Worm (Caenorhabditis elegans): ENCODE measurements around the gene fbxa-176.
A peak's percentile ranks its signal among the peaks of the same experiment; 100 is the strongest.

fbxa-176 gene

ce11 chrV:17548635-17549034 is 840 bp upstream of the fbxa-176 start:
- TF ChIP-seq Y5F2A.4 (GFP tag; optimal IDR thresholded peaks at IDR 0.05) (no peak), pha-4 (GFP tag; IDR thresholded peaks at IDR 0.05) (peak; percentile 38; the same call in 1 of the 2 replicates), pha-4 (tag; optimal IDR thresholded peaks at IDR 0.05) (no peak), attf-4 (tag; optimal IDR thresholded peaks at IDR 0.05) (no peak), cey-2 (tag; optimal IDR thresholded peaks at IDR 0.05; ENCODE audit: borderline replicate concordance, insufficient read depth) (no peak), set-16 (GFP tag; IDR thresholded peaks at IDR 0.05) (peak; percentile 98)

- TF ChIP-seq attf-4 (tag; optimal IDR thresholded peaks at IDR 0.05), result no peak
- peak in 1 of 2 experiments; percentile 91 for TF ChIP-seq unc-62 (GFP tag; optimal IDR thresholded peaks at IDR 0.05 in 1 of 2)
- no peak for TF ChIP-seq unc-62 (tag; optimal IDR thresholded peaks at IDR 0.05)
Measured at ce11 chrV:17551396-17551795, 1.9 kb downstream of the fbxa-176 start.

ce11 chrV:17552759-17553158 is 3.3 kb downstream of the fbxa-176 start, which contains the start of gene C38D9.8:
C38D9.8 (minus strand) TSS chrV:17552859.
- TF ChIP-seq unc-130 (GFP tag; optimal IDR thresholded peaks at IDR 0.05), result no peak
- no peak for TF ChIP-seq daf-12 (tag; optimal IDR thresholded peaks at IDR 0.05)
- no peak for TF ChIP-seq T20F7.1 (GFP tag; optimal IDR thresholded peaks at IDR 0.05)
- no peak for TF ChIP-seq nhr-11 (tag; optimal IDR thresholded peaks at IDR 0.05)
- no peak for TF ChIP-seq Y105C5A.15 (GFP tag; IDR thresholded peaks at IDR 0.05)
- no peak for TF ChIP-seq zfp-2 (tag; optimal IDR thresholded peaks at IDR 0.05)
- no peak for TF ChIP-seq hlh-30 (tag; optimal IDR thresholded peaks at IDR 0.05; ENCODE audit: insufficient read depth)
- TF ChIP-seq snpc-1.2 (GFP tag; IDR thresholded peaks at IDR 0.05), result no peak
- TF ChIP-seq aly-2 (tag; optimal IDR thresholded peaks at IDR 0.05), result no peak
- TF ChIP-seq dmd-8 (GFP tag; IDR thresholded peaks at IDR 0.05), result no peak
- no peak for TF ChIP-seq egl-43 (GFP tag; IDR thresholded peaks at IDR 0.05)
- TF ChIP-seq zip-11 (GFP tag; IDR thresholded peaks at IDR 0.05), result no peak
- TF ChIP-seq mxl-3 (GFP tag; optimal IDR thresholded peaks at IDR 0.05), result no peak
- no peak for TF ChIP-seq vab-7 (GFP tag; IDR thresholded peaks at IDR 0.05)
- no peak for TF ChIP-seq T26A8.4 (GFP tag; IDR thresholded peaks at IDR 0.05)
- no peak for TF ChIP-seq hlh-11 (tag; optimal IDR thresholded peaks at IDR 0.05)
- TF ChIP-seq dmd-9 (GFP tag; IDR thresholded peaks at IDR 0.05), result no peak

- TF ChIP-seq T26A8.4 (GFP tag; IDR thresholded peaks at IDR 0.05) (no peak), ZK546.5 (tag; optimal IDR thresholded peaks at IDR 0.05) (no peak), nhr-10 (tag; optimal IDR thresholded peaks at IDR 0.05) (no peak), D1046.2 (GFP tag; IDR thresholded peaks at IDR 0.05) (no peak), nhr-25 (tag; optimal IDR thresholded peaks at IDR 0.05; ENCODE audit: borderline replicate concordance, insufficient read depth) (no peak), sdz-12 (GFP tag; optimal IDR thresholded peaks at IDR 0.05) (no peak), nhr-102 (tag; optimal IDR thresholded peaks at IDR 0.05) (no peak), hlh-30 (tag; optimal IDR thresholded peaks at IDR 0.05; ENCODE audit: insufficient read depth) (no peak), nhr-41 (GFP tag; IDR thresholded peaks at IDR 0.05) (no peak), mep-1 (tag; optimal IDR thresholded peaks at IDR 0.05) (no peak), vab-7 (GFP tag; IDR thresholded peaks at IDR 0.05) (no peak), F37D6.2 (tag; optimal IDR thresholded peaks at IDR 0.05) (no peak), dmd-8 (GFP tag; IDR thresholded peaks at IDR 0.05) (no peak), Y5F2A.4 (GFP tag; optimal IDR thresholded peaks at IDR 0.05) (no peak), nhr-28 (tag; optimal IDR thresholded peaks at IDR 0.05) (no peak), Y75B8A.6 (GFP tag; IDR thresholded peaks at IDR 0.05) (no peak)
Measured at ce11 chrV:17558377-17558776, 8.9 kb downstream of the fbxa-176 start, which contains the start of gene fbxa-174. fbxa-174 (minus strand) TSS chrV:17558477.

Measured in whole organism, L4 larva.